Fruit fly (Drosophila melanogaster): Measurements from ENCODE around the gene CG33263.

DNA sequence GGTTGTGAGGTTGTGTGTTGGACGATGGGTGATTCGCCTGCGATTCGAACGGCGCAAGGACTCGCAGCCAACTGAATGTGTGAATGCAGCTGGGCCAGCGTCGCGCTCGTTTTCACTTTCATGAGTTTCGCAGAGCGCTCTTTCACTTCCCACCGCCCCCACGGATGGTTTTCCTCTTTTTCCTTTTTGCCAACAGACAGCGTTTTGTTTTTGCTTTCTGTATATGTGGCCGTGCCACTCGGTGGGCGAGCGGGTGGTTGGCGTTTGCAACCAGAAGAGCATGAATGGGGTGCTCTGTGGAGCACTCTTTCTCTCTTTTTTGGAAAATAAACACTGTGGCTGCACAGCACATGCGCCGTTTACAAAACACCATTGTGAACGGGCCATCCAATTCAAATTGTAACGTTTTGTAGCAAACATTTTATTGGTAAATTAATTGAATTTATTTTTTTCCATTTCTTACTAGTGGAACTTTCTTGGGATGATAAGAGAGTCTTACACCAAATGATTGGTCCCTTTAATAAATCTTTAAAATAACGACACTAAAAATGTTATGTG, 11.3 kb upstream of the CG33263 start, which contains the start of gene CG10713:
- no peak for TF ChIP-seq psq (optimal IDR thresholded peaks at IDR 0.05)
- TF ChIP-seq Dll (optimal IDR thresholded peaks at IDR 0.05): no peak
